Fruit fly (Drosophila melanogaster) whole organism, prepupa: ENCODE results near the gene Rbp9.
A peak's percentile ranks its signal among the peaks of the same experiment; 100 is the strongest.

Experiments
- CG31627 ChIP-seq: fragments of 200-800 bp; sonication (Bioruptor generic); optimal IDR thresholded peaks from 3 replicates; lab custom pipeline; 2016; ENCODE audit warnings: missing biosample characterization, missing genetic modification characterization
- CG6276 ChIP-seq: fragments of 200-800 bp; sonication (Bioruptor generic); optimal IDR thresholded peaks from 2 replicates; lab custom pipeline; 2017; ENCODE audit warnings: missing biosample characterization, mild to moderate bottlenecking, missing genetic modification characterization
- CG8319 ChIP-seq: fragments of 200-800 bp; sonication (Bioruptor generic); optimal IDR thresholded peaks from 3 replicates; lab custom pipeline; 2016; ENCODE audit warnings: missing biosample characterization, missing genetic modification characterization
- OdsH ChIP-seq: fragments of 200-800 bp; sonication (Bioruptor generic); optimal IDR thresholded peaks from 3 replicates; lab custom pipeline; 2016; ENCODE audit warnings: missing biosample characterization, missing genetic modification characterization
- Sox102F ChIP-seq: fragments of 200-800 bp; sonication (Bioruptor generic); optimal IDR thresholded peaks from 2 replicates; lab custom pipeline; 2016; ENCODE audit warnings: missing biosample characterization, mild to moderate bottlenecking, missing genetic modification characterization
- Sox15 ChIP-seq: fragments of 200-800 bp; sonication (Bioruptor generic); optimal IDR thresholded peaks from 3 replicates; lab custom pipeline; 2016; ENCODE audit warnings: missing biosample characterization, missing genetic modification characterization
- cyc ChIP-seq: fragments of 200-800 bp; sonication (Bioruptor generic); optimal IDR thresholded peaks from 3 replicates; lab custom pipeline; 2016; ENCODE audit warnings: missing biosample characterization, missing genetic modification characterization
- fd59A ChIP-seq: fragments of 200-800 bp; sonication (Bioruptor generic); optimal IDR thresholded peaks from 2 replicates; lab custom pipeline; 2017; ENCODE audit warnings: missing biosample characterization, mild to moderate bottlenecking, missing genetic modification characterization, missing genetic modification reagents

dm6 chr2L:2972439-2972936 is 17.9 kb downstream of the Rbp9 start, which contains the start of the genes Rrp1 and gammaTub23C:
- TF ChIP-seq cyc (GFP tag; lab: Kevin White, UChicago) (peak; percentile 88), CG6276 (no peak), fd59A (peak; percentile 88), CG31627 (peak; percentile 90), CG8319 (GFP tag; lab: Kevin White, UChicago) (peak; percentile 90), Sox102F (GFP tag; lab: Kevin White, UChicago) (peak; percentile 84), Sox15 (GFP tag; lab: Kevin White, UChicago) (peak; percentile 94), OdsH (peak; percentile 93)
